Worm (Caenorhabditis elegans) whole organism, L2 larva: ENCODE data around the gene K08D8.9.

Source experiments
- C34F6.9 ChIP-seq: fragments of 150-350 bp; optimal IDR thresholded peaks from 2 replicates; lab custom pipeline; 2014; ENCODE audit warnings: missing biosample characterization, missing genetic modification characterization
- F13H6.1 ChIP-seq: sonication (generic microtip); optimal IDR thresholded peaks from 2 replicates; lab custom pipeline; 2016; ENCODE audit warnings: missing genetic modification characterization, missing compliant biosample characterization
- R02D3.7 ChIP-seq: fragments of 150-350 bp; optimal IDR thresholded peaks from 2 replicates; lab custom pipeline; 2014; ENCODE audit warnings: missing biosample characterization, missing genetic modification characterization
- ZK546.5 ChIP-seq: sonication (generic microtip); optimal IDR thresholded peaks from 2 replicates; lab custom pipeline; 2017; ENCODE audit warnings: missing biosample characterization, missing genetic modification characterization
- alr-1 ChIP-seq: fragments of 150-350 bp; optimal IDR thresholded peaks from 2 replicates; lab custom pipeline; 2014; ENCODE audit warnings: missing biosample characterization, missing genetic modification characterization
- ama-1 ChIP-seq: fragments of 150-350 bp; optimal IDR thresholded peaks from 2 replicates; lab custom pipeline; 2018; ENCODE audit warnings: inconsistent platforms
- blmp-1 ChIP-seq: sonication (generic microtip); optimal IDR thresholded peaks from 2 replicates; lab custom pipeline; 2017; ENCODE audit warnings: missing genetic modification characterization, mild to moderate bottlenecking, missing compliant biosample characterization, antibody characterized with exemption, moderate library complexity; ENCODE audit not compliant: insufficient read depth
- ceh-16 ChIP-seq: fragments of 150-350 bp; optimal IDR thresholded peaks from 2 replicates; lab custom pipeline; 2014; ENCODE audit warnings: missing biosample characterization, missing genetic modification characterization
- ceh-82 ChIP-seq: fragments of 150-350 bp; optimal IDR thresholded peaks from 2 replicates; lab custom pipeline; 2014; ENCODE audit warnings: missing biosample characterization, missing genetic modification characterization
- dmd-4 ChIP-seq: sonication (generic microtip); optimal IDR thresholded peaks from 2 replicates; lab custom pipeline; 2017; ENCODE audit warnings: missing biosample characterization, missing genetic modification characterization
- egl-27 ChIP-seq: sonication (generic microtip); optimal IDR thresholded peaks from 3 replicates; lab custom pipeline; 2017; ENCODE audit warnings: missing biosample characterization, missing genetic modification reagents, missing genetic modification characterization
- elt-1 ChIP-seq: fragments of 150-350 bp; optimal IDR thresholded peaks from 2 replicates; lab custom pipeline; 2014; ENCODE audit warnings: missing biosample characterization, missing genetic modification characterization
- fos-1 ChIP-seq: fragments of 150-350 bp; optimal IDR thresholded peaks from 2 replicates; lab custom pipeline; 2014; ENCODE audit warnings: missing biosample characterization, missing genetic modification characterization
- lin-13 ChIP-seq: fragments of 150-350 bp; optimal IDR thresholded peaks from 2 replicates; lab custom pipeline; 2014; ENCODE audit warnings: missing biosample characterization, missing genetic modification reagents, missing genetic modification characterization
- mbf-1 ChIP-seq: sonication (generic microtip); optimal IDR thresholded peaks from 2 replicates; lab custom pipeline; 2017; ENCODE audit warnings: missing biosample characterization, missing genetic modification characterization
- mdl-1 ChIP-seq, 2 experiments: fragments of 150-350 bp in 1 of 2; sonication (generic microtip) in 1 of 2; optimal IDR thresholded peaks; 2 replicates each; lab custom pipeline; 2017; ENCODE audit warnings: missing biosample characterization in 2 of 2, missing genetic modification characterization in 2 of 2
- nhr-10 ChIP-seq: sonication (generic microtip); optimal IDR thresholded peaks from 2 replicates; lab custom pipeline; 2017; ENCODE audit warnings: missing biosample characterization, missing genetic modification characterization
- nhr-11 ChIP-seq: fragments of 150-350 bp; optimal IDR thresholded peaks from 2 replicates; lab custom pipeline; 2014; ENCODE audit warnings: missing biosample characterization, missing genetic modification characterization
- nhr-12 ChIP-seq: fragments of 150-350 bp; optimal IDR thresholded peaks from 2 replicates; lab custom pipeline; 2014; ENCODE audit warnings: missing biosample characterization, missing genetic modification characterization
- nhr-129 ChIP-seq: fragments of 150-350 bp; optimal IDR thresholded peaks from 2 replicates; lab custom pipeline; 2014; ENCODE audit warnings: missing biosample characterization, missing genetic modification characterization
- nhr-21 ChIP-seq: fragments of 150-350 bp; optimal IDR thresholded peaks from 2 replicates; lab custom pipeline; 2014; ENCODE audit warnings: missing biosample characterization, missing genetic modification characterization
- nhr-23 ChIP-seq: fragments of 150-350 bp; optimal IDR thresholded peaks from 2 replicates; lab custom pipeline; 2014; ENCODE audit warnings: missing biosample characterization, missing genetic modification reagents, missing genetic modification characterization
- nhr-237 ChIP-seq: fragments of 150-350 bp; optimal IDR thresholded peaks from 2 replicates; lab custom pipeline; 2014; ENCODE audit warnings: missing biosample characterization, missing genetic modification characterization
- nhr-25 ChIP-seq: fragments of 150-350 bp; sonication (generic microtip); optimal IDR thresholded peaks from 3 replicates; lab custom pipeline; 2014; ENCODE audit warnings: missing biosample characterization, missing genetic modification characterization
- nhr-6 ChIP-seq: fragments of 150-350 bp; optimal IDR thresholded peaks from 2 replicates; lab custom pipeline; 2014; ENCODE audit warnings: missing biosample characterization, missing genetic modification characterization
- nhr-77 ChIP-seq: fragments of 150-350 bp; optimal IDR thresholded peaks from 2 replicates; lab custom pipeline; 2014; ENCODE audit warnings: missing biosample characterization, missing genetic modification characterization
- peb-1 ChIP-seq: fragments of 150-350 bp; optimal IDR thresholded peaks from 2 replicates; lab custom pipeline; 2014; ENCODE audit warnings: missing biosample characterization, missing genetic modification characterization
- sem-4 ChIP-seq: fragments of 150-350 bp; optimal IDR thresholded peaks from 2 replicates; lab custom pipeline; 2014; ENCODE audit warnings: missing biosample characterization, missing genetic modification reagents, missing genetic modification characterization
- skn-1 ChIP-seq: sonication (generic microtip); optimal IDR thresholded peaks from 2 replicates; lab custom pipeline; 2017; ENCODE audit warnings: missing biosample characterization, missing genetic modification characterization
- sma-3 ChIP-seq: sonication (generic microtip); optimal IDR thresholded peaks from 2 replicates; lab custom pipeline; 2016; ENCODE audit warnings: missing genetic modification reagents, missing genetic modification characterization, missing compliant biosample characterization
- sma-9 ChIP-seq, 2 experiments: fragments of 150-350 bp in 1 of 2; sonication (generic microtip) in 1 of 2; optimal IDR thresholded peaks; 2 replicates each; lab custom pipeline; 2014 to 2016; ENCODE audit warnings: missing genetic modification characterization in 2 of 2, mild to moderate bottlenecking in 1 of 2, missing biosample characterization in 1 of 2, missing compliant biosample characterization in 1 of 2, missing genetic modification reagents in 1 of 2, moderate library complexity in 1 of 2
- snpc-4 ChIP-seq: fragments of 150-350 bp; optimal IDR thresholded peaks from 2 replicates; lab custom pipeline; 2014; ENCODE audit warnings: missing biosample characterization, missing genetic modification characterization
- unc-39 ChIP-seq: fragments of 150-350 bp; optimal IDR thresholded peaks from 2 replicates; lab custom pipeline; 2014; ENCODE audit warnings: missing biosample characterization, missing genetic modification characterization
- unc-55 ChIP-seq: fragments of 150-350 bp; sonication (generic microtip); optimal IDR thresholded peaks from 3 replicates; lab custom pipeline; 2014; ENCODE audit warnings: missing biosample characterization, missing genetic modification reagents, missing genetic modification characterization
- unc-62 ChIP-seq: fragments of 150-350 bp; optimal IDR thresholded peaks from 2 replicates; lab custom pipeline; 2014; ENCODE audit warnings: missing biosample characterization, missing genetic modification reagents, missing genetic modification characterization
- zag-1 ChIP-seq: fragments of 150-350 bp; optimal IDR thresholded peaks from 2 replicates; lab custom pipeline; 2014; ENCODE audit warnings: missing biosample characterization, missing genetic modification characterization
- ztf-1 ChIP-seq: fragments of 200-800 bp; sonication (Bioruptor generic); conservative IDR thresholded peaks from 2 replicates; pipeline ENCODE4 v1.3.6; 2022; ENCODE audit warnings: missing genetic modification characterization, missing compliant biosample characterization
- ztf-4 ChIP-seq: fragments of 150-350 bp; optimal IDR thresholded peaks from 2 replicates; lab custom pipeline; 2014; ENCODE audit warnings: missing biosample characterization, missing genetic modification characterization

The K08D8.9 gene

DNA sequence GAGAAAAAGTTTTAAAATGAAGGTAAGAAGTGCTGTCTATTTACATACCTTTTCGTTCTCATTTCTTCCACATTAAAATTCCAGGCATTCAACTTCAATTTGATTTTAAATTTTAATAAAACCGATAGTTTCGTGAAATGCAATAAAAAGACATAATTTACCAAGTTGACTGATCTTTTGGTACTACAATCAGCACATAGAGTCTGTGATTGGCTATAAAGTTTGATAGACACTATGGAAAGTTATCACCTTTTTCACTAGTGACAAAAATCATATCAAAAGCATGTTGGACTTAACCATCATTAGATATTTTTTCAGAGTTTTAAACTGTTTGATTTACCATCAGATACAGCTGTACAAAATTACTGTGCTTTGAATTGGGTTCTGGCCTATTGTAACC lies 16.0 kb downstream of the K08D8.9 start, which contains the start of gene srz-15:
Gene srz-15, plus strand, starts transcription at position 301 of the 400 bp plus-strand sequence.
- TF ChIP-seq ama-1 (no peak), nhr-25 (tag; lab: Kevin White, UChicago) (no peak), elt-1 (tag; lab: Kevin White, UChicago) (no peak), dmd-4 (tag; lab: Kevin White, UChicago) (no peak), ztf-1 (GFP tag; lab: Robert Waterston, UW) (no peak), blmp-1 (tag; lab: Kevin White, UChicago) (no peak), fos-1 (tag; lab: Kevin White, UChicago) (no peak), nhr-12 (tag; lab: Kevin White, UChicago) (no peak), ceh-16 (tag; lab: Kevin White, UChicago) (no peak)

DNA sequence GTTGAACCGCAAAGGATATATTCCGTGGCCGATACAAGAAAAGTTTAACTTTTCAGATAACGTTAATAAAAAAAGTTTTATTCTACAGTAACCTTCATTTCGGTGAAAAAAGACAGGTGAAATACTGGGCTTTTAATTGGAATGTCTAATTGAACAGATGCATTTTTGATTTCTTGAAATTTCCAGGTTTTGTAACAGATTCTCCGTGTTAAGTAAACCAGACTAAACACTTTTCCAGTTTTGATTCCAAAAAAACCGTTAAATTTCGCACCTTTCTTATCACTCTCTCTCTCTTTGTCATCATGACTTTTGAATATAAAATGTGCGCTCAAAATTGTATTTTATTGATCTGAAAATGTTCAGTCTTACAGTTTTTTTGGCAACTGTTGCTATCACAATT lies 18.8 kb downstream of the K08D8.9 start, which contains the start of gene C32H11.3:
Gene C32H11.3, plus strand, starts transcription at position 301 of the 400 bp plus-strand sequence.
- no peak for TF ChIP-seq unc-55 (GFP tag; lab: Kevin White, UChicago)
- TF ChIP-seq nhr-11 (tag; lab: Kevin White, UChicago) = no peak

- TF ChIP-seq fos-1 (tag; lab: Kevin White, UChicago) = peak; percentile 73
- TF ChIP-seq mdl-1 (tag; optimal IDR thresholded peaks at IDR 0.05; lab: Kevin White, UChicago) = no peak
- peak; percentile 78 for TF ChIP-seq sma-9 (GFP tag; optimal IDR thresholded peaks at IDR 0.05; lab: Kevin White, UChicago)
- TF ChIP-seq sma-9 (tag; optimal IDR thresholded peaks at IDR 0.05; lab: Kevin White, UChicago) = no peak
- no peak for TF ChIP-seq ZK546.5
- TF ChIP-seq skn-1 = peak; percentile 45
- TF ChIP-seq, all 48 proteins: peak for 3
Measured at ce11 chrIV:12920553-12920952, 21.1 kb downstream of the K08D8.9 start.

DNA sequence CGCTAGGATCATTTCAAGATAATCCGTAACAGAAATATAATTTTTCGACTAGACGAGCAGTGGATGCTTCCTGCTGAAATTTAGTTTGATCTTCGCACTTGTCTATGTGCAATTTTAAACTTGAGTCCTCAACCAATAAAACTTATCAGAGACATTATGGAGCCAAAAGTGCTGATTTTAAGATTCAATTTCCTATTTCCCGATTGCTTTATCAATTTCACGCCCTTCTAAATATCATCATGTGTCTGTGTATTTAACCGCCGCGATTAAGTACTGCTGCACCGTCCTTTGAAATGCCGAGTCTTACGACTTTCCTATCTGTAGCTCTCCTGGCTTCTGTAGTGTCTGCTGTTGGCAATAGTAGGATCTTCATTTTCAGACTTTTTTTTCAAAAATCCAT lies 21.5 kb downstream of the K08D8.9 start, which contains the start of gene C32H11.4:
Gene C32H11.4, plus strand, starts transcription at position 238 of the 400 bp plus-strand sequence.
- TF ChIP-seq nhr-77 (tag; lab: Kevin White, UChicago) (no peak), sma-3 (peak; percentile 68), fos-1 (tag; lab: Kevin White, UChicago) (peak; percentile 79), nhr-23 (no peak), sma-9 (GFP tag; optimal IDR thresholded peaks at IDR 0.05; lab: Kevin White, UChicago) (peak; percentile 96), sma-9 (tag; optimal IDR thresholded peaks at IDR 0.05; lab: Kevin White, UChicago) (no peak), skn-1 (peak; percentile 57), nhr-6 (no peak)

- TF ChIP-seq peb-1 (no peak), ceh-16 (tag; lab: Kevin White, UChicago) (no peak), unc-62 (GFP tag; lab: Kevin White, UChicago) (no peak), sem-4 (no peak), zag-1 (tag; lab: Kevin White, UChicago) (no peak), nhr-6 (no peak), alr-1 (tag; lab: Kevin White, UChicago) (no peak), nhr-25 (tag; lab: Kevin White, UChicago) (no peak), snpc-4 (tag; lab: Kevin White, UChicago) (no peak), nhr-129 (tag; lab: Kevin White, UChicago) (no peak), ztf-4 (tag; lab: Kevin White, UChicago) (no peak), unc-39 (tag; lab: Kevin White, UChicago) (no peak), nhr-77 (tag; lab: Kevin White, UChicago) (no peak)
Measured at ce11 chrIV:12924332-12924731, 24.8 kb downstream of the K08D8.9 start, which contains the start of gene srlf-4. Gene srlf-4, minus strand, starts transcription at chrIV:12924432.

DNA sequence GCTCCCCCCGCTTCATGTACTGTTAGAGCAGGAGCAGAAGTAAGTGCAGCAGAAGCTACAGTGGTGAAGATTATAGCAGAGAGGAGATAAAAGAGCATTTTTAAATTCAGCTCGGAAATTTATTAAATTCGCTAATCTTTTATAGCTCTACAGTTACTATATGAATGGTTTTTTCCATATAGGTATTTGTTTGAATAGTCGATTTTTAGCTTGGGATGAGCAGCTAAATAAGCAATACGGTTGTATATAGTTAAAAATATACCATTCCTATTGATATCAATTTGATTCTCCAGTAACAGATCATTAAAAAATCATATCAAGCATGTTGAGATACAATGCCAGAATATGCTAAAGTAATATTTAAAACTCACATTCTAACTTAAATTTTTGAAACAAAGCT lies 27.1 kb downstream of the K08D8.9 start, which contains the start of gene srlf-5:
Gene srlf-5, minus strand, starts transcription at position 101 of the 400 bp plus-strand sequence.
- TF ChIP-seq C34F6.9 (no peak), F13H6.1 (tag; lab: Kevin White, UChicago) (no peak), lin-13 (GFP tag; lab: Kevin White, UChicago) (no peak), nhr-10 (tag; lab: Kevin White, UChicago) (no peak), unc-62 (GFP tag; lab: Kevin White, UChicago) (no peak), mbf-1 (tag; lab: Kevin White, UChicago) (no peak), nhr-6 (no peak), nhr-237 (no peak), ztf-4 (tag; lab: Kevin White, UChicago) (no peak), ceh-82 (tag; lab: Kevin White, UChicago) (no peak), sma-3 (no peak), nhr-21 (tag; lab: Kevin White, UChicago) (no peak), nhr-23 (no peak), snpc-4 (tag; lab: Kevin White, UChicago) (no peak), R02D3.7 (tag; lab: Kevin White, UChicago) (no peak), ceh-16 (tag; lab: Kevin White, UChicago) (no peak), egl-27 (tag; lab: Kevin White, UChicago) (no peak)
